Worm (Caenorhabditis elegans) whole organism, L4/young adult: ENCODE data around the gene sru-23.

Experiments used
- W03F9.2 ChIP-seq: fragments of 150-350 bp; optimal IDR thresholded peaks from 2 replicates; lab custom pipeline; 2014; ENCODE audit warnings: missing biosample characterization, missing genetic modification characterization
- dao-5 ChIP-seq: sonication (generic microtip); optimal IDR thresholded peaks from 2 replicates; lab custom pipeline; 2016; ENCODE audit warnings: missing genotype, missing genetic modification characterization, moderate library complexity, missing compliant biosample characterization

DNA sequence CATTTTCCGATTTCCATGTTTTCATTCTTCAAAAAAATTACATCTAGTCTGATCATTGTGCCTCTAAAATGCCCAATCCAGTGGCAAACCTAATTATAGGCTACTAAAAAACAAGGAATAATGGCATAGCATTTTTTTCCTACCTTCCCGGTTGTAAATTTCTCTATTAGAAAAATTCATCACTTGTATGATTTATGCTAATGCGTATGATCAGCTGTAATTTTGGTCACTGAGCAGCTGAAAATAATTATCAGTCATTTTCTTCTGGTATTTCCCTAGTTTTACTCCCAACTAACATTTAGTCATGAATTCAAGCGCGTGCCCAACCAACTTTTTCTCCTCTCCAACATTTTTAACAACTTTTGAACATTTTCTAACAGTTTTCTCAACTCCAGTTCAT is 16.9 kb downstream of the sru-23 start, which contains the start of gene srh-186:
- no peak for TF ChIP-seq dao-5
- no peak for TF ChIP-seq W03F9.2
